Worm (Caenorhabditis elegans) whole organism, L4 larva: Measurements from ENCODE around the gene C39B5.5.

Experiments used
- ceh-28 ChIP-seq: fragments of 150-350 bp; optimal IDR thresholded peaks from 2 replicates; lab custom pipeline; 2014; ENCODE audit warnings: missing biosample characterization, missing genetic modification reagents, missing genetic modification characterization
- daf-12 ChIP-seq: fragments of 150-350 bp; optimal IDR thresholded peaks from 2 replicates; lab custom pipeline; 2014; ENCODE audit warnings: missing biosample characterization, missing genetic modification reagents, missing genetic modification characterization
- mdt-29 ChIP-seq: fragments of 200-800 bp; sonication (Bioruptor generic); IDR thresholded peaks from 2 replicates; pipeline ENCODE4 v1.3.6; 2022; ENCODE audit warnings: missing genetic modification reagents, missing genetic modification characterization, missing compliant biosample characterization
- nhr-11 ChIP-seq: fragments of 150-350 bp; optimal IDR thresholded peaks from 2 replicates; lab custom pipeline; 2014; ENCODE audit warnings: missing biosample characterization, missing genetic modification characterization
- nhr-28 ChIP-seq: fragments of 150-350 bp; optimal IDR thresholded peaks from 2 replicates; lab custom pipeline; 2014; ENCODE audit warnings: missing biosample characterization, missing genetic modification characterization
- sdz-12 ChIP-seq: fragments of 200-800 bp; sonication (Bioruptor generic); optimal IDR thresholded peaks from 2 replicates; lab custom pipeline; 2018; ENCODE audit warnings: mild to moderate bottlenecking, missing genetic modification characterization, missing compliant biosample characterization
- unc-39 ChIP-seq: sonication (generic microtip); optimal IDR thresholded peaks from 2 replicates; lab custom pipeline; 2017; ENCODE audit warnings: missing biosample characterization, missing genetic modification characterization

DNA sequence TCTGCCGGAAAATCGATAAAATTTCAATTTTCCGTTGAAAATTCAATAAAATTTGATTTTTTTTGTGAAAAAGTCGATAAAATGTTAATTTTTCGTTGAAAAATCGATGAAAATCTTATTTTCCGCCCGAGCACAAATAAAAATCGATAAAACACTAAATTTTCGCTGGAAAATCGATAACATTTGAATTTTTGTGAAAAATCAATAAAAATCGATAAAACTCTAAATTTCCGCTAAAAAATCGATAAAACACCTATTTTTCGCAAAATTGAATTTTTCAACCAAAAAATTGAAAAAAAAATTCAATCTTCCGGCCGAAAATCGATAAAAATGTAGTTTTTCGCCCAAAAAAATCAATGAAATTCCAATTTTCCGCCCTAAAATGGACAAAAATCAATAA lies 2.8 kb upstream of the C39B5.5 start:
- TF ChIP-seq sdz-12 (no peak), nhr-11 (tag; lab: Kevin White, UChicago) (no peak), ceh-28 (tag; lab: Kevin White, UChicago) (peak; percentile 93), nhr-28 (no peak), daf-12 (tag; lab: Kevin White, UChicago) (no peak), mdt-29 (GFP tag; lab: Robert Waterston, UW) (no peak), unc-39 (tag; lab: Kevin White, UChicago) (no peak)
